Fruit fly (Drosophila melanogaster): ENCODE results near the gene CG5342.
A peak's percentile ranks its signal among the peaks of the same experiment; 100 is the strongest.

CG5342 gene

dm6 chr3R:11619709-11620409 lies 41.2 kb downstream of the CG5342 start, which contains the start of the genes Jupiter and CG14710 (continued):
- no peak for TF ChIP-seq wek (GFP tag; optimal IDR thresholded peaks at IDR 0.05)
- peak; percentile 49 for TF ChIP-seq PHDP (tag; optimal IDR thresholded peaks at IDR 0.05)
- no peak for TF ChIP-seq abd-A (tag; optimal IDR thresholded peaks at IDR 0.05)
- peak; percentile 80 for TF ChIP-seq CG10267 (tag; optimal IDR thresholded peaks at IDR 0.05)
- TF ChIP-seq Fer2 (tag; optimal IDR thresholded peaks at IDR 0.05): peak; percentile 41
- TF ChIP-seq CG32532 (GFP tag; IDR thresholded peaks at IDR 0.05): peak; percentile 81
- peak; percentile 43 for TF ChIP-seq CG4854 (GFP tag; optimal IDR thresholded peaks at IDR 0.05)
- peak; percentile 78 for TF ChIP-seq ERR (GFP tag; optimal IDR thresholded peaks at IDR 0.05)
- peak; percentile 73; the same call in 1 of the 4 replicates for TF ChIP-seq chinmo (GFP tag; IDR thresholded peaks at IDR 0.05; ENCODE audit: partially characterized antibody)
- TF ChIP-seq CG4282 (GFP tag; optimal IDR thresholded peaks at IDR 0.05): peak; percentile 15
- no peak for TF ChIP-seq CG17612 (GFP tag; IDR thresholded peaks at IDR 0.05)
- peak; percentile 90 for TF ChIP-seq Antp (GFP tag; optimal IDR thresholded peaks at IDR 0.05)
- TF ChIP-seq CG7556 (GFP tag; optimal IDR thresholded peaks at IDR 0.05): peak; percentile 21
- TF ChIP-seq CG17359 (tag; optimal IDR thresholded peaks at IDR 0.05): peak; percentile 50
- TF ChIP-seq ase (GFP tag; IDR thresholded peaks at IDR 0.05): no peak
- peak; percentile 63 for TF ChIP-seq CG9215 (GFP tag; IDR thresholded peaks at IDR 0.05)
- TF ChIP-seq gcm2 (GFP tag; optimal IDR thresholded peaks at IDR 0.05): no peak
- TF ChIP-seq Chrac-16 (GFP tag; optimal IDR thresholded peaks at IDR 0.05): peak; percentile 73
- TF ChIP-seq Pdp1 (GFP tag; optimal IDR thresholded peaks at IDR 0.05): peak; percentile 78 to 89
- peak; percentile 83 for TF ChIP-seq HLH54F (GFP tag; optimal IDR thresholded peaks at IDR 0.05)
- TF ChIP-seq TFAM (GFP tag; optimal IDR thresholded peaks at IDR 0.05): no peak
- peak; percentile 77 for TF ChIP-seq ci (GFP tag; IDR thresholded peaks at IDR 0.05)
- TF ChIP-seq Bteb2 (GFP tag; optimal IDR thresholded peaks at IDR 0.05): peak; percentile 71
- TF ChIP-seq zfh2 (GFP tag; optimal IDR thresholded peaks at IDR 0.05): peak; percentile 85
- no peak for TF ChIP-seq Nf-YA (GFP tag; IDR thresholded peaks at IDR 0.05)
- TF ChIP-seq Eip74EF (GFP tag; optimal IDR thresholded peaks at IDR 0.05): no peak
- peak; percentile 80 for TF ChIP-seq phol (tag; optimal IDR thresholded peaks at IDR 0.05)
- peak; percentile 32 for TF ChIP-seq Deaf1 (tag; optimal IDR thresholded peaks at IDR 0.05)
- no peak for TF ChIP-seq Hand (GFP tag; optimal IDR thresholded peaks at IDR 0.05)
- TF ChIP-seq Hsf (GFP tag; optimal IDR thresholded peaks at IDR 0.05): peak; percentile 82
- TF ChIP-seq maf-S (GFP tag; optimal IDR thresholded peaks at IDR 0.05): peak; percentile 74
- TF ChIP-seq dysf (GFP tag; IDR thresholded peaks at IDR 0.05): peak; percentile 65
- TF ChIP-seq caup (GFP tag; optimal IDR thresholded peaks at IDR 0.05; ENCODE audit: severe bottlenecking): peak; percentile 53
- no peak for TF ChIP-seq CG1529 (GFP tag; optimal IDR thresholded peaks at IDR 0.05)
- TF ChIP-seq CG7987 (GFP tag; optimal IDR thresholded peaks at IDR 0.05): no peak
- TF ChIP-seq Dip3 (GFP tag; optimal IDR thresholded peaks at IDR 0.05): peak; percentile 67
- TF ChIP-seq BEAF-32 (GFP tag; optimal IDR thresholded peaks at IDR 0.05): peak; percentile 58
- peak; percentile 86 for TF ChIP-seq CG8944 (GFP tag; optimal IDR thresholded peaks at IDR 0.05)
- peak; percentile 6 for TF ChIP-seq CG18011 (GFP tag; optimal IDR thresholded peaks at IDR 0.05)
- TF ChIP-seq Bdp1 (GFP tag; optimal IDR thresholded peaks at IDR 0.05): peak; percentile 11
- TF ChIP-seq ara (GFP tag; IDR thresholded peaks at IDR 0.05): no peak
- peak; percentile 77 for TF ChIP-seq Aef1 (GFP tag; IDR thresholded peaks at IDR 0.05)
- 0 out of 2 replicates have a peak, but pooled peaks have one; percentile 31 for TF ChIP-seq CG31441 (GFP tag; IDR thresholded peaks at IDR 0.05)
- TF ChIP-seq exex (tag; optimal IDR thresholded peaks at IDR 0.05): peak; percentile 27
- TF ChIP-seq CrebB (tag; optimal IDR thresholded peaks at IDR 0.05): peak; percentile 50
- TF ChIP-seq dmrt11E (tag; optimal IDR thresholded peaks at IDR 0.05): peak; percentile 53
- TF ChIP-seq ham (GFP tag; IDR thresholded peaks at IDR 0.05): no peak
- TF ChIP-seq CG15073 (GFP tag; optimal IDR thresholded peaks at IDR 0.05): no peak
- no peak for TF ChIP-seq CG1832 (GFP tag; optimal IDR thresholded peaks at IDR 0.05)

Measured in whole organism, embryonic.